Fruit fly (Drosophila melanogaster): ENCODE data around the gene Ir7c.

Gene Ir7c

DNA sequence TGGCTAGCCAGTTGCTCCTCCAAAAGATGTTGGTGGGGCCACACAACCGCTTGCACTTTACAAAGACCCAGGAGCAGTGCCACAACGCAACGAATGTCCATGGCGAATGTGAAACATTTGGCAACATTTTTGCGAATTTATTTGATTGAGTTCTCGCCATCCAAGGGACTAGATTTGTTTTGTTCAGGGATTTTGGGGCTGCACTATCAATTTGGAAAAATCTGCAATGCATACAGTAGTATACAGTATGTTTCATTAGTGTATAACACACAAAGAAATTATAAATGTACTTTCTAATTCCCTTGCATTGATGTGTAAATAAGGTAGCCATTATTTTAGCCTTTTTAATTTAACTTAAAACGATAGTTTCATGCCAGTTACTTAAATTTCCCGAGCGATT lies 4.5 kb downstream of the Ir7c start, which contains the start of gene Ir7d:
Gene Ir7d (minus strand): TSS at position 101 of the 400 bp plus-strand sequence.
- no peak for TF ChIP-seq gl (tag; optimal IDR thresholded peaks at IDR 0.05)
- no peak for TF ChIP-seq Pif1A (GFP tag; optimal IDR thresholded peaks at IDR 0.05)
- no peak for TF ChIP-seq Ets98B (GFP tag; IDR thresholded peaks at IDR 0.05)
- no peak for TF ChIP-seq CG15710 (tag; optimal IDR thresholded peaks at IDR 0.05)
- no peak for TF ChIP-seq CG14655 (GFP tag; optimal IDR thresholded peaks at IDR 0.05)
- TF ChIP-seq CG4496 (GFP tag; IDR thresholded peaks at IDR 0.05): no peak
- TF ChIP-seq CG9948 (tag; optimal IDR thresholded peaks at IDR 0.05): no peak
- no peak for TF ChIP-seq EcR (GFP tag; optimal IDR thresholded peaks at IDR 0.05)
- no peak for TF ChIP-seq fd96Ca (GFP tag; IDR thresholded peaks at IDR 0.05)
- TF ChIP-seq CG32121 (GFP tag; IDR thresholded peaks at IDR 0.05): no peak
- no peak for TF ChIP-seq CG8159 (tag; optimal IDR thresholded peaks at IDR 0.05)
- no peak for TF ChIP-seq Pif1B (GFP tag; optimal IDR thresholded peaks at IDR 0.05)
- no peak for TF ChIP-seq rn (GFP tag; IDR thresholded peaks at IDR 0.05)
- TF ChIP-seq CG10348 (GFP tag; IDR thresholded peaks at IDR 0.05): no peak
- no peak for TF ChIP-seq Snoo (tag; optimal IDR thresholded peaks at IDR 0.05)
- TF ChIP-seq CG17806 (tag; optimal IDR thresholded peaks at IDR 0.05): no peak
- no peak for TF ChIP-seq CG8301 (tag; optimal IDR thresholded peaks at IDR 0.05)
- TF ChIP-seq CG34367 (tag; optimal IDR thresholded peaks at IDR 0.05): no peak
- no peak for TF ChIP-seq D1 (tag; optimal IDR thresholded peaks at IDR 0.05)
- no peak for TF ChIP-seq CG13204 (GFP tag; optimal IDR thresholded peaks at IDR 0.05)

dm6 chrX:7881579-7881978 lies 7.4 kb downstream of the Ir7c start, which contains the start of gene Ir7e:
TSS of gene Ir7e (minus strand) at chrX:7881679.
- TF ChIP-seq CG17806 (tag; optimal IDR thresholded peaks at IDR 0.05) (no peak), CG32121 (GFP tag; IDR thresholded peaks at IDR 0.05) (no peak), rn (GFP tag; IDR thresholded peaks at IDR 0.05) (no peak), EcR (GFP tag; optimal IDR thresholded peaks at IDR 0.05) (no peak), CG9948 (tag; optimal IDR thresholded peaks at IDR 0.05) (no peak), Pif1A (GFP tag; optimal IDR thresholded peaks at IDR 0.05) (no peak), gl (tag; optimal IDR thresholded peaks at IDR 0.05) (no peak), D1 (tag; optimal IDR thresholded peaks at IDR 0.05) (no peak), CG34367 (tag; optimal IDR thresholded peaks at IDR 0.05) (no peak)

DNA sequence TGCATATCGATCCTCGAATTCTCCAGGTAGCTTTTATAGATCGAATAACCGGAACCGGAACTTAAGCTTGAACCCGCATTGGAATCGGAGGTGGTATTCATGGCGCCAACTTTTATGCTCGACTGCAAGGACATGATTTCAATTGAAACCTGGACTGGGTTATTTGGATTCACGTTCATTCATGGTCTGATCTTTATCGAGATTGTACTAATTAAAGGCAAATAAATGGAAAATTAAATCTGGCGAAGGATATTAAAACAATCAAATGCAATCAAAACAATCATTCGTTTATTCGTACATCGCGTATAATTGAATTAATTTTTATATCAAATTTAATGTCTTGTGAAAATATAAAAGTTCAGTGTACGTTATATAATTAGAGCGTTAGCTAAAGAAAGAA lies 9.7 kb downstream of the Ir7c start, which contains the start of gene Ir7f:
Gene Ir7f (minus strand): TSS at position 101 of the 400 bp plus-strand sequence.
- TF ChIP-seq CG32121 (GFP tag; IDR thresholded peaks at IDR 0.05): no peak
- TF ChIP-seq CG10348 (GFP tag; IDR thresholded peaks at IDR 0.05): no peak
- no peak for TF ChIP-seq fd96Ca (GFP tag; IDR thresholded peaks at IDR 0.05)
- no peak for TF ChIP-seq CG8301 (tag; optimal IDR thresholded peaks at IDR 0.05)
- no peak for TF ChIP-seq Ets98B (GFP tag; IDR thresholded peaks at IDR 0.05)
- no peak for TF ChIP-seq CG14655 (GFP tag; optimal IDR thresholded peaks at IDR 0.05)
- no peak for TF ChIP-seq CG4496 (GFP tag; IDR thresholded peaks at IDR 0.05)
- TF ChIP-seq CG13204 (GFP tag; optimal IDR thresholded peaks at IDR 0.05): no peak
- TF ChIP-seq CG17806 (tag; optimal IDR thresholded peaks at IDR 0.05): no peak
- TF ChIP-seq CG34367 (tag; optimal IDR thresholded peaks at IDR 0.05): no peak
- TF ChIP-seq D1 (tag; optimal IDR thresholded peaks at IDR 0.05): no peak
- no peak for TF ChIP-seq Pif1B (GFP tag; optimal IDR thresholded peaks at IDR 0.05)
- TF ChIP-seq CG9948 (tag; optimal IDR thresholded peaks at IDR 0.05): no peak
- TF ChIP-seq CG15710 (tag; optimal IDR thresholded peaks at IDR 0.05): no peak
- no peak for TF ChIP-seq EcR (GFP tag; optimal IDR thresholded peaks at IDR 0.05)
- TF ChIP-seq gl (tag; optimal IDR thresholded peaks at IDR 0.05): no peak
- TF ChIP-seq rn (GFP tag; IDR thresholded peaks at IDR 0.05): no peak
- no peak for TF ChIP-seq CG8159 (tag; optimal IDR thresholded peaks at IDR 0.05)
- TF ChIP-seq Snoo (tag; optimal IDR thresholded peaks at IDR 0.05): no peak

dm6 chrX:7884360-7884759 lies 10.2 kb downstream of the Ir7c start, which contains the start of gene Ir7g:
TSS of gene Ir7g (plus strand) at chrX:7884660.
- no peak for TF ChIP-seq Ets98B (GFP tag; IDR thresholded peaks at IDR 0.05)

- TF ChIP-seq Pif1B (GFP tag; optimal IDR thresholded peaks at IDR 0.05): peak; percentile 81
- TF ChIP-seq CG32121 (GFP tag; IDR thresholded peaks at IDR 0.05): peak; percentile 48; the same call in 1 of the 2 replicates
- TF ChIP-seq CG14655 (GFP tag; optimal IDR thresholded peaks at IDR 0.05): peak; percentile 55
- TF ChIP-seq CG9948 (tag; optimal IDR thresholded peaks at IDR 0.05): no peak
- TF ChIP-seq EcR (GFP tag; optimal IDR thresholded peaks at IDR 0.05): no peak
- TF ChIP-seq CG13204 (GFP tag; optimal IDR thresholded peaks at IDR 0.05): no peak
- TF ChIP-seq Pif1A (GFP tag; optimal IDR thresholded peaks at IDR 0.05): peak; percentile 80
- peak; percentile 52 for TF ChIP-seq CG8159 (tag; optimal IDR thresholded peaks at IDR 0.05)
- TF ChIP-seq CG15710 (tag; optimal IDR thresholded peaks at IDR 0.05): peak; percentile 55
- peak; percentile 62; the same call in 1 of the 2 replicates for TF ChIP-seq Ets98B (GFP tag; IDR thresholded peaks at IDR 0.05)
- peak; percentile 52 for TF ChIP-seq CG12605 (GFP tag; IDR thresholded peaks at IDR 0.05)
- no peak for TF ChIP-seq CG10348 (GFP tag; IDR thresholded peaks at IDR 0.05)
- peak; percentile 32 for TF ChIP-seq D1 (tag; optimal IDR thresholded peaks at IDR 0.05)
- TF ChIP-seq CG4496 (GFP tag; IDR thresholded peaks at IDR 0.05): peak; percentile 78
- TF ChIP-seq CG8301 (tag; optimal IDR thresholded peaks at IDR 0.05): peak; percentile 52
- peak; percentile 63; the same call in 1 of the 2 replicates for TF ChIP-seq rn (GFP tag; IDR thresholded peaks at IDR 0.05)
- TF ChIP-seq CG17806 (tag; optimal IDR thresholded peaks at IDR 0.05): peak; percentile 65
- no peak for TF ChIP-seq Snoo (tag; optimal IDR thresholded peaks at IDR 0.05)
- TF ChIP-seq CG34367 (tag; optimal IDR thresholded peaks at IDR 0.05): peak; percentile 47
- no peak for TF ChIP-seq fd96Ca (GFP tag; IDR thresholded peaks at IDR 0.05)
- TF ChIP-seq gl (tag; optimal IDR thresholded peaks at IDR 0.05): no peak
Observed at dm6 chrX:7888386-7889024, 14.3 kb downstream of the Ir7c start, which contains the start of gene Acat1. TSS of gene Acat1 (minus strand) at chrX:7888785.

All from whole organism, pupa.